Fruit fly (Drosophila melanogaster) whole organism, embryonic: ENCODE results near the gene b6.

Experiments used
- Blimp-1 ChIP-seq: fragments of 200-800 bp; sonication (Bioruptor generic); optimal IDR thresholded peaks from 3 replicates; lab custom pipeline; 2018; ENCODE audit warnings: missing biosample characterization, missing genetic modification characterization, mild to moderate bottlenecking, moderate library complexity, missing genetic modification reagents
- CG10979 ChIP-seq: fragments of 200-800 bp; sonication (Bioruptor generic); optimal IDR thresholded peaks from 2 replicates; lab custom pipeline; 2018; ENCODE audit warnings: missing biosample characterization, mild to moderate bottlenecking, missing genetic modification characterization, moderate library complexity
- CG11560 ChIP-seq: fragments of 200-800 bp; sonication (Bioruptor generic); IDR thresholded peaks from 3 replicates; pipeline ENCODE4 v1.3.6; 2022; ENCODE audit warnings: missing biosample characterization, missing genetic modification characterization
- CG12769 ChIP-seq: fragments of 200-800 bp; sonication (Bioruptor generic); optimal IDR thresholded peaks from 2 replicates; lab custom pipeline; 2019; ENCODE audit warnings: missing biosample characterization, mild to moderate bottlenecking, missing genetic modification characterization, moderate library complexity
- CG13287 ChIP-seq: fragments of 200-800 bp; sonication (Bioruptor generic); IDR thresholded peaks from 2 replicates; pipeline ENCODE4 v1.3.6; 2022; ENCODE audit warnings: missing biosample characterization, missing genetic modification characterization; ENCODE audit not compliant: partially characterized antibody
- CG14710 ChIP-seq: fragments of 200-800 bp; sonication (Bioruptor generic); optimal IDR thresholded peaks from 3 replicates; lab custom pipeline; 2019; ENCODE audit warnings: missing biosample characterization, mild to moderate bottlenecking, missing genetic modification characterization, moderate library complexity
- CG16779 ChIP-seq: fragments of 200-800 bp; sonication (Bioruptor generic); IDR thresholded peaks from 2 replicates; pipeline ENCODE4 v1.3.6; 2022; ENCODE audit warnings: missing biosample characterization, missing genetic modification characterization
- CG16813 ChIP-seq: fragments of 200-800 bp; sonication (Bioruptor generic); IDR thresholded peaks from 3 replicates; pipeline ENCODE4 v1.3.6; 2022; ENCODE audit warnings: missing biosample characterization, missing genetic modification characterization; ENCODE audit not compliant: partially characterized antibody
- CG1832 ChIP-seq: fragments of 200-800 bp; sonication (Bioruptor generic); optimal IDR thresholded peaks from 2 replicates; lab custom pipeline; 2017; ENCODE audit warnings: missing biosample characterization, mild to moderate bottlenecking, missing genetic modification characterization, inconsistent platforms
- CG2116 ChIP-seq: fragments of 200-800 bp; sonication (Bioruptor generic); optimal IDR thresholded peaks from 3 replicates; lab custom pipeline; 2018; ENCODE audit warnings: missing biosample characterization, mild to moderate bottlenecking, missing genetic modification characterization
- CG2712 ChIP-seq: fragments of 200-800 bp; optimal IDR thresholded peaks from 3 replicates; lab custom pipeline; 2019; ENCODE audit warnings: missing biosample characterization, mild to moderate bottlenecking, missing genetic modification characterization, moderate library complexity
- CG30020 ChIP-seq: fragments of 200-800 bp; optimal IDR thresholded peaks from 2 replicates; lab custom pipeline; 2019; ENCODE audit warnings: missing biosample characterization, mild to moderate bottlenecking, missing genetic modification characterization, moderate library complexity
- CG34422 ChIP-seq: fragments of 200-800 bp; sonication (Bioruptor generic); IDR thresholded peaks from 3 replicates; pipeline ENCODE4 v1.3.6; 2022; ENCODE audit warnings: missing biosample characterization, missing genetic modification characterization
- CG5180 ChIP-seq: fragments of 200-800 bp; sonication (Bioruptor generic); optimal IDR thresholded peaks from 3 replicates; lab custom pipeline; 2017; ENCODE audit warnings: missing biosample characterization, missing genetic modification characterization, mild to moderate bottlenecking, moderate library complexity, missing genetic modification reagents
- CG5953 ChIP-seq: fragments of 200-800 bp; sonication (Bioruptor generic); IDR thresholded peaks from 2 replicates; pipeline ENCODE4 v1.3.6; 2022; ENCODE audit warnings: missing biosample characterization, missing genetic modification characterization
- CG6813 ChIP-seq: fragments of 200-800 bp; sonication (Bioruptor generic); optimal IDR thresholded peaks from 2 replicates; lab custom pipeline; 2017; ENCODE audit warnings: missing biosample characterization, missing genetic modification characterization, mild to moderate bottlenecking, moderate library complexity, missing genetic modification reagents
- CG7928 ChIP-seq: fragments of 200-800 bp; sonication (Bioruptor generic); optimal IDR thresholded peaks from 2 replicates; lab custom pipeline; 2017; ENCODE audit warnings: missing biosample characterization, mild to moderate bottlenecking, missing genetic modification characterization
- CG7963 ChIP-seq: fragments of 200-800 bp; sonication (Bioruptor generic); IDR thresholded peaks from 3 replicates; pipeline ENCODE4 v1.3.6; 2022; ENCODE audit warnings: missing biosample characterization, missing genetic modification characterization; ENCODE audit not compliant: partially characterized antibody
- CTCF ChIP-seq: fragments of 200-800 bp; sonication (Bioruptor generic); optimal IDR thresholded peaks from 2 replicates; lab custom pipeline; 2017; ENCODE audit warnings: missing biosample characterization, mild to moderate bottlenecking, missing genetic modification characterization, moderate library complexity
- CoRest ChIP-seq: fragments of 200-800 bp; sonication (Bioruptor generic); optimal IDR thresholded peaks from 3 replicates; lab custom pipeline; 2018; ENCODE audit warnings: missing biosample characterization, mild to moderate bottlenecking, missing genetic modification characterization, moderate library complexity
- D19B ChIP-seq: fragments of 200-800 bp; sonication (Bioruptor generic); optimal IDR thresholded peaks from 2 replicates; lab custom pipeline; 2017; ENCODE audit warnings: missing biosample characterization, mild to moderate bottlenecking, missing genetic modification characterization
- Dp ChIP-seq: fragments of 200-800 bp; sonication (Bioruptor generic); optimal IDR thresholded peaks from 2 replicates; lab custom pipeline; 2018; ENCODE audit warnings: missing biosample characterization, mild to moderate bottlenecking, missing genetic modification characterization, moderate library complexity
- E2f1 ChIP-seq: fragments of 200-800 bp; sonication (Bioruptor generic); IDR thresholded peaks from 2 replicates; pipeline ENCODE4 v1.3.6; 2022; ENCODE audit warnings: missing biosample characterization, missing genetic modification characterization
- H2.0 ChIP-seq: fragments of 200-800 bp; sonication (Bioruptor generic); IDR thresholded peaks from 2 replicates; pipeline ENCODE4 v1.3.6; 2022; ENCODE audit warnings: missing biosample characterization, missing genetic modification characterization
- HLHmδ ChIP-seq: fragments of 200-800 bp; sonication (Bioruptor generic); optimal IDR thresholded peaks from 2 replicates; lab custom pipeline; 2018; ENCODE audit warnings: missing biosample characterization, mild to moderate bottlenecking, missing genetic modification characterization, moderate library complexity
- Hmr ChIP-seq: fragments of 200-800 bp; sonication (Bioruptor generic); optimal IDR thresholded peaks from 3 replicates; lab custom pipeline; 2017; ENCODE audit warnings: mild to moderate bottlenecking, missing biosample characterization, missing genetic modification reagents, missing genetic modification characterization
- Hr39 ChIP-seq: fragments of >200 bp; optimal IDR thresholded peaks from 2 replicates; lab custom pipeline; 2017
- Oaz ChIP-seq: fragments of 200-800 bp; sonication (Bioruptor generic); IDR thresholded peaks from 2 replicates; pipeline ENCODE4 v1.3.6; 2022; ENCODE audit warnings: missing biosample characterization, missing genetic modification characterization
- Scr ChIP-seq: fragments of 200-800 bp; sonication (Bioruptor generic); IDR thresholded peaks from 2 replicates; pipeline ENCODE4 v1.3.6; 2022; ENCODE audit warnings: missing biosample characterization, missing genetic modification characterization; ENCODE audit not compliant: partially characterized antibody
- Sry-δ ChIP-seq: fragments of 200-800 bp; sonication (Bioruptor generic); optimal IDR thresholded peaks from 2 replicates; lab custom pipeline; 2016; ENCODE audit warnings: missing biosample characterization, missing genetic modification characterization
- amos ChIP-seq: fragments of 200-800 bp; sonication (Bioruptor generic); IDR thresholded peaks from 2 replicates; pipeline ENCODE4 v1.3.6; 2022; ENCODE audit warnings: missing biosample characterization, missing genetic modification characterization; ENCODE audit not compliant: partially characterized antibody
- ato ChIP-seq: fragments of 200-800 bp; sonication (Bioruptor generic); IDR thresholded peaks from 2 replicates; pipeline ENCODE4 v1.3.6; 2022; ENCODE audit warnings: missing biosample characterization, missing genetic modification characterization; ENCODE audit not compliant: partially characterized antibody
- bbx ChIP-seq: fragments of 200-800 bp; sonication (Bioruptor generic); IDR thresholded peaks from 2 replicates; pipeline ENCODE4 v1.3.6; 2022; ENCODE audit warnings: missing biosample characterization, missing genetic modification characterization; ENCODE audit not compliant: partially characterized antibody
- bsh ChIP-seq, 2 experiments: fragments of 200-800 bp; sonication (Bioruptor generic); optimal IDR thresholded peaks; 2 replicates each; lab custom pipeline; 2017 to 2018; ENCODE audit warnings: mild to moderate bottlenecking in 2 of 2, missing biosample characterization in 2 of 2, missing genetic modification characterization in 2 of 2, moderate library complexity in 1 of 2
- chinmo ChIP-seq: fragments of 200-800 bp; sonication (Bioruptor generic); IDR thresholded peaks from 4 replicates; pipeline ENCODE4 v1.3.6; 2022; ENCODE audit warnings: missing biosample characterization, missing genetic modification characterization; ENCODE audit not compliant: partially characterized antibody
- gce ChIP-seq: fragments of 200-800 bp; sonication (Bioruptor generic); IDR thresholded peaks from 3 replicates; pipeline ENCODE4 v1.3.6; 2022; ENCODE audit warnings: missing biosample characterization, missing genetic modification characterization
- gcm2 ChIP-seq: fragments of 200-800 bp; sonication (Bioruptor generic); optimal IDR thresholded peaks from 2 replicates; lab custom pipeline; 2016; ENCODE audit warnings: missing biosample characterization, missing genetic modification characterization
- gsb-n ChIP-seq: fragments of 200-800 bp; sonication (Bioruptor generic); optimal IDR thresholded peaks from 3 replicates; lab custom pipeline; 2018; ENCODE audit warnings: missing biosample characterization, mild to moderate bottlenecking, missing genetic modification characterization
- h ChIP-seq: fragments of >200 bp; optimal IDR thresholded peaks from 2 replicates; lab custom pipeline; 2017
- lbe ChIP-seq: fragments of 200-800 bp; sonication (Bioruptor generic); optimal IDR thresholded peaks from 2 replicates; lab custom pipeline; 2016; ENCODE audit warnings: missing biosample characterization, mild to moderate bottlenecking, missing genetic modification characterization
- sens ChIP-seq: fragments of 200-800 bp; sonication (Bioruptor generic); peaks from one replicate; lab custom pipeline; 2016; ENCODE audit warnings: missing biosample characterization, missing genetic modification characterization
- slp2 ChIP-seq: fragments of 200-800 bp; sonication (Bioruptor generic); optimal IDR thresholded peaks from 2 replicates; lab custom pipeline; 2016; ENCODE audit warnings: missing biosample characterization, missing genetic modification characterization
- sna ChIP-seq: fragments of 200-800 bp; sonication (Bioruptor generic); IDR thresholded peaks from 2 replicates; pipeline ENCODE4 v1.3.6; 2022; ENCODE audit warnings: missing biosample characterization, missing genetic modification characterization; ENCODE audit not compliant: partially characterized antibody
- trem ChIP-seq: fragments of 200-800 bp; optimal IDR thresholded peaks from 3 replicates; lab custom pipeline; 2019; ENCODE audit warnings: missing biosample characterization, mild to moderate bottlenecking, missing genetic modification characterization, moderate library complexity

Gene b6

DNA sequence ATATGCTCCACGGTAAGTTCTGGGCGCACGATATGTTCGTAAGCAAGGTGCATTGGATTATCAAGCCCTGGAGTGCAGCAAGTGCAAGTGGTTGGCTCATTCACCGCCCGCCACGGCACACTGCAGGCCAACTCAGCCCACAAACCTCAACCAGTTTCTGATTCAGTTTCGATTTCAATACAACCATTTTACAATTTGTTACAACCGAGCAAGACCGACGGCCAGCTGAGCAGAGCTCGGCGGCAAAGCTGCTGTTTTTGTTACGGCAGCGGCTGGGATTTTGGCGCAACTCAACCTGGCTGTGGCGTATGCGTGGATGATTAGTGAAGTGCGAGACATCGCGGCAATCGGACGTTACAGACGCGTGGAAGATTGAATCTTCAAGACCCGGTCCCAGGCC lies at the start of gene b6:
TSS of gene b6 (plus strand) at position 320 of the 400 bp plus-strand sequence.
- TF ChIP-seq Sry-δ (GFP tag; lab: Kevin White, UChicago) (no peak), Blimp-1 (GFP tag; lab: Kevin White, UChicago) (peak; percentile 57), CG5180 (peak; percentile 88)

DNA sequence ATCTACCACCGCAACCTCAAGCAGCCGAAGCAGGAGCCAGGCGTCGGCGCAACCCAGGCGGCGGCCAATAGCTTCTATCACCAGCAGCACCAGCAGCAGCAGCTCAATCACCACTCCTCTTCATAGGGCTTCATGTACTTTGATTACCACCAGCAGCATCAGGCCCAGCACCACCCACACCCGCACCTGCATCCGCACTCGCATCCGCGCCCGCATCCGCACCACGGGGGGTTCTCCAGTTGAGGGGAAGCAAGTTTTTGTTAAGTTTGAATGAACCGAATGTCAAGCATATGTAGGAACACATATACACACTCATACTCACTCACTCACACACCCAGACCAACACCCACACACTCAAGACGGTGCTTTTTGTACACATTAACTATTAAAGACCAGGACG lies 42.8 kb upstream of the b6 start:
- peak; percentile 96 for TF ChIP-seq Hr39 (lab: Kevin White, UChicago)
- TF ChIP-seq Oaz (GFP tag; lab: Robert Waterston, UW), result no peak

DNA sequence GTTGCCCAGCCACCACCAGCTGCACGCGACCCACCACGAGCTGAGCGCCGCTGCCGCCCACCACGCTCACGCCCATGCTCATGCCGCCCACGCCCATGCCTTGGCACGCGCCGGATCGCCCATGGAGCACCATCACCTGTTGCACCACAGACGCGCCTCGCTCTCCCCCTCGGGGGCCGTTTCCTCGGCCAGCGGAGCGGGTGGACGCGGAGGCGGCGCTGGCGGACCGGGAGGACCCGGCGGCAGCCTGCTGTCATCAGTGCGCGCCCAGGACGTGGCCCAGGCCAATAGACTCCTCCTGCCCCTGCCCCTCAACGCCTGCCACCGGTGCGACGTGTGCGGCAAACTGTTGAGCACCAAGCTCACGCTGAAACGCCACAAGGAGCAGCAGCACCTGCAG lies 38.5 kb upstream of the b6 start:
- TF ChIP-seq E2f1 (GFP tag; lab: Robert Waterston, UW) (no peak), CG7928 (no peak), h (lab: Kevin White, UChicago) (no peak), CoRest (tag; lab: Kevin White, UChicago) (no peak), CG11560 (tag; lab: Robert Waterston, UW) (no peak), CG2116 (GFP tag; lab: Kevin White, UChicago) (no peak), sna (GFP tag; lab: Robert Waterston, UW) (no peak), slp2 (GFP tag; lab: Kevin White, UChicago) (no peak), chinmo (GFP tag; lab: Robert Waterston, UW) (no peak)
- TF ChIP-seq, all 482 proteins: peak for 0

DNA sequence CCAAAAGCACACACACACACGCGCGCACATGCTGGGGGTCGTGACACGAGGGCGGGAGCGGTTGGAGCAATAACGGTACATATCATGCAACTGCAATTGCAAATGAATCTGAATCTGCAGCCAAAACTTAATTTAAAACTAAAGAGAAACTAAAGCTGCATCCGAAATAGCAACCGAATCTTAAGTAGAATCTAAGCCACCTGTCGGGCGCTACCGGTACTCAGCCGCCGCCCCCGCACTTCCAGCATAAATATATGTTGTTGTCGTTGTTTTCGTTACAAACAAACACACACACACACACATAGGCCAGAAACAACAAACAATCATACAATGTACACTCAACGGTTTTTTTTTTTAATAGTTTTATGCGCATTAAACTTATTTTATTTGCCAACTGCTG lies 26.2 kb upstream of the b6 start:
- no peak for TF ChIP-seq Hmr (GFP tag; lab: Kevin White, UChicago)
- no peak for TF ChIP-seq CG16779 (GFP tag; lab: Robert Waterston, UW)
- TF ChIP-seq CG6813, result no peak
- TF ChIP-seq CG2712 (tag; lab: Kevin White, UChicago), result no peak
- peak; percentile 61 for TF ChIP-seq CG10979 (tag; lab: Kevin White, UChicago)
- no peak for TF ChIP-seq CG11560 (tag; lab: Robert Waterston, UW)
- peak; percentile 63 for TF ChIP-seq CTCF (GFP tag; lab: Kevin White, UChicago)
- TF ChIP-seq CG30020 (tag; lab: Kevin White, UChicago), result no peak

DNA sequence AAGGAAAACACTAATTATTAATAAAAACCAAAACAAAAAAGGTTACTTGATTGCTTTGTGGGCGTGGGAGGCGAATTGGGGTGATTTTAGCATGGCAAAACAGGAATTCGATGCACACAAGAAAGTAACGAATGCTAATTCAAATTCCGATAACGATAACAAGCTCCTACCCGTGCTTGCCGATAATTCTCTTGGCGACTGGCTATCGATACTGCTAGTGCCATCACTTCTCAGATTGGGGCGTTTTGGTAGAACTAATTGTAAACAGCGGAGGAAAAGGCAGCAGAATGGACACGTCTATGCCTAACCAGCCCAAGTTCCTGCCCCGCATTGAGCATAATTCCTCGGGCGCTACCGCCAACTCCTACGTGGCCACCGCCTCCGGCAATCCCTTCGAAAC lies 21.6 kb upstream of the b6 start, which contains the start of gene dor:
TSS of gene dor (plus strand) at position 217 of the 400 bp plus-strand sequence.
- TF ChIP-seq CG1832 (no peak), lbe (peak; percentile 29), bsh (GFP tag; optimal IDR thresholded peaks at IDR 0.05; lab: Kevin White, UChicago) (no peak), CG34422 (0 out of 3 replicates have a peak, but pooled peaks have one; percentile 25), HLHmδ (no peak), CG5953 (GFP tag; lab: Robert Waterston, UW) (no peak), gce (GFP tag; lab: Robert Waterston, UW) (no peak), sna (GFP tag; lab: Robert Waterston, UW) (peak; percentile 83), ato (GFP tag; lab: Robert Waterston, UW) (peak; percentile 84), H2.0 (no peak), gsb-n (tag; lab: Kevin White, UChicago) (peak; percentile 36), D19B (no peak), amos (GFP tag; lab: Robert Waterston, UW) (peak; percentile 82), gcm2 (GFP tag; lab: Kevin White, UChicago) (no peak), CG13287 (GFP tag; lab: Robert Waterston, UW) (peak; percentile 90), CG7963 (GFP tag; lab: Robert Waterston, UW) (peak; percentile 77), Scr (GFP tag; lab: Robert Waterston, UW) (peak; percentile 80), Sry-δ (GFP tag; lab: Kevin White, UChicago) (peak; percentile 88), trem (tag; lab: Kevin White, UChicago) (peak; percentile 22), CG14710 (peak; percentile 5), CG12769 (tag; lab: Kevin White, UChicago) (no peak), Dp (GFP tag; lab: Kevin White, UChicago) (peak; percentile 71), sens (GFP tag; lab: Kevin White, UChicago) (peak; percentile 1), bbx (GFP tag; lab: Robert Waterston, UW) (peak; percentile 90), CG16813 (GFP tag; lab: Robert Waterston, UW) (peak; percentile 85)
